Worm (Caenorhabditis elegans): ENCODE data around the gene K09H11.6.

Gene K09H11.6

DNA sequence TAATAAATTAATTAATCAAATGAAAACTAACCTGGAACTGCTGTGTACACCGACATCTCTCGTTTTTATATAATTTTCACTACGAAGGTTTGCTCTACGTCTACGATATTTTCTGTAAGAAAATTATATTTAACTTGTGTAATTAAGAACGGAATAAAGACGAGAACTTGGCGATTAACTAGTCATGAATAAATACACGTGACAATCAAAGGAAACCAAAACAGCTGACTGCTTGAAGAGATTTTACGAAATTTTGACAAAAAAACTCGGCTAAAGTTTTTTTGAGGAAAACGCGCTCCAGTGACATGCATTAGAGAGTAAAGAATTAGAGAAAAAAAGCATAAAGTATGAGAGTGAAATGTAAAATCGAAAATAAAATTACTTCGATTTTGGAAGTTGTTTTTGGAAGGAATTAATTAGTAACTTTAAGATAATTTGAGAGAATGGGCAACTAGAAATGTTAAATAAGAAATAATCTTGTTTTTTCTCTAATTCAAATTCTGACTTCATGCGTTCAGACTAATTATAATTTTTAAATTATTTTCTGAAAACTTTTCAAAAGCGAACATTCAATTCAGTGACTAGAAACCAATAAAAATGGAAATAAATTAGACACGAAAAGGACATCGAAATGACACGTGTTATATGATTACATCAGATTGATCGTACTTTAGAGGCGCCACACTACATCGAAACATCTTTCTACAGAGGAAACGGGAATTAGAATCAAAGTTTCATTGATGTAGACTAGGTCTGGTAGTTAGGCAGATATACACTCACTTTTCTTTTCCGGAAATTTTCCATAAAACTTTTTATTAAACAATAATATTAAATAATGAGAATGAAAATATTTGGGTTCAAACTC is 48.6 kb downstream of the K09H11.6 start, which contains the start of gene F25B4.7 (continued):
- no peak for TF ChIP-seq fos-1 (tag; optimal IDR thresholded peaks at IDR 0.05)
- TF ChIP-seq dpl-1 (GFP tag; optimal IDR thresholded peaks at IDR 0.05), result peak; percentile 24 to 37 (median 31)
- TF ChIP-seq alr-1 (tag; optimal IDR thresholded peaks at IDR 0.05; ENCODE audit: borderline replicate concordance), result no peak
- peak; percentile 42 for TF ChIP-seq lin-14 (GFP tag; optimal IDR thresholded peaks at IDR 0.05)
- no peak for TF ChIP-seq nhr-12 (tag; optimal IDR thresholded peaks at IDR 0.05)
- TF ChIP-seq ceh-88 (GFP tag; IDR thresholded peaks at IDR 0.05), result no peak
- TF ChIP-seq blmp-1 (tag; optimal IDR thresholded peaks at IDR 0.05), result peak; percentile 60
- no peak for TF ChIP-seq irx-1 (tag; optimal IDR thresholded peaks at IDR 0.05)
- no peak for TF ChIP-seq unc-130 (tag; optimal IDR thresholded peaks at IDR 0.05)
- peak; percentile 3 for TF ChIP-seq snu-23 (GFP tag; optimal IDR thresholded peaks at IDR 0.05)
- no peak for TF ChIP-seq Y116A8C.19 (tag; optimal IDR thresholded peaks at IDR 0.05; ENCODE audit: borderline replicate concordance)
- TF ChIP-seq egl-13 (tag; optimal IDR thresholded peaks at IDR 0.05), result no peak
- peak; percentile 69 for TF ChIP-seq nhr-19 (GFP tag; conservative IDR thresholded peaks at IDR 0.05)

All from whole organism, L1 larva.